Worm (Caenorhabditis elegans) whole organism, L2 larva: ENCODE results near the gene E01G4.5.

Source experiments
- F13H6.1 ChIP-seq: sonication (generic microtip); optimal IDR thresholded peaks from 2 replicates; lab custom pipeline; 2016; ENCODE audit warnings: missing genetic modification characterization, missing compliant biosample characterization
- R02D3.7 ChIP-seq: fragments of 150-350 bp; optimal IDR thresholded peaks from 2 replicates; lab custom pipeline; 2014; ENCODE audit warnings: missing biosample characterization, missing genetic modification characterization
- alr-1 ChIP-seq: fragments of 150-350 bp; optimal IDR thresholded peaks from 2 replicates; lab custom pipeline; 2014; ENCODE audit warnings: missing biosample characterization, missing genetic modification characterization
- ama-1 ChIP-seq: fragments of 150-350 bp; optimal IDR thresholded peaks from 2 replicates; lab custom pipeline; 2018; ENCODE audit warnings: inconsistent platforms
- dmd-4 ChIP-seq: sonication (generic microtip); optimal IDR thresholded peaks from 2 replicates; lab custom pipeline; 2017; ENCODE audit warnings: missing biosample characterization, missing genetic modification characterization
- lin-13 ChIP-seq: fragments of 150-350 bp; optimal IDR thresholded peaks from 2 replicates; lab custom pipeline; 2014; ENCODE audit warnings: missing biosample characterization, missing genetic modification reagents, missing genetic modification characterization
- lin-39 ChIP-seq: fragments of 150-350 bp; optimal IDR thresholded peaks from 2 replicates; lab custom pipeline; 2014; ENCODE audit warnings: missing biosample characterization, missing genetic modification reagents, missing genetic modification characterization
- nhr-23 ChIP-seq: fragments of 150-350 bp; optimal IDR thresholded peaks from 2 replicates; lab custom pipeline; 2014; ENCODE audit warnings: missing biosample characterization, missing genetic modification reagents, missing genetic modification characterization
- snpc-4 ChIP-seq: fragments of 150-350 bp; optimal IDR thresholded peaks from 2 replicates; lab custom pipeline; 2014; ENCODE audit warnings: missing biosample characterization, missing genetic modification characterization
- unc-62 ChIP-seq: fragments of 150-350 bp; optimal IDR thresholded peaks from 2 replicates; lab custom pipeline; 2014; ENCODE audit warnings: missing biosample characterization, missing genetic modification reagents, missing genetic modification characterization
- ztf-11 ChIP-seq: sonication (generic microtip); optimal IDR thresholded peaks from 2 replicates; lab custom pipeline; 2017; ENCODE audit warnings: missing biosample characterization, missing genetic modification characterization

DNA sequence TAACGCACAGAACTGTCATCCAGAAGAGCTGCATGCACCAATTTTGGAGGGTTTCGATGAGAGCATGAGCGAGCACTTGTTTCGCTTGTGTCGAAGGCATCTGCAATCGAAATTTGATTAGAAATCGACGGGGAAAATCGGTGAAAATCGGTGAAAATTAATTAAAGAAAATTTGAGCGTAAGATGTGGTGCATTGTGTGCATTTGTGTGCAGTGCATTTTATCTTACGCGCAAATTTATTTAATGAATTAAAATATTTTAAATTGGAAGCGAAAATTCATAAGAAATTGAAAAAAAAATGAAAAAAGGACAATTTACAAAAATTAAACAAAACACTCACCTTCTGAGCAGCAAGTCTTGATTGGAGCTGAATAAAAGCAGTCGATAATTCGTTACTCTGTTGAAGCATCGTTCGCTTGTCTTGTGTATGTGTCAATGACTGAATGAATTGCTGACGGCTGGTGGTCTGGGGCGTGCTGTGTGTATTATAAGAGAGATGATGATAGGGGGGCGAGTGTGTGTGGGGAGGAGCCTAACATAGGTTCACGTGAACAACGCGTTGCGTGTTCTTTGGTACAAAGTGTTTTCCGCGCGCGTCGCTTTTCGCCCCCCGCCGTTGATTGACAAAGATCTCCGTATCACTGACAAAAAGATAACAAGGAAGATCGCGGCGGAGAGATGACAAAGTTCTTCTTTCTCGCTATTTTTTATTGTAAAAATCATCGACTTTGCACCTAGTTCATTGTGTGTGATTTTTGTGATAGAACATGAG, 10.4 kb upstream of the E01G4.5 start:
- TF ChIP-seq snpc-4 (tag; lab: Kevin White, UChicago): peak; percentile 11
- TF ChIP-seq lin-13 (GFP tag; lab: Kevin White, UChicago): peak; percentile 31
- no peak for TF ChIP-seq ztf-11 (tag; lab: Kevin White, UChicago)
- TF ChIP-seq ama-1: peak; percentile 95
- no peak for TF ChIP-seq R02D3.7 (tag; lab: Kevin White, UChicago)
- TF ChIP-seq nhr-23: no peak
- no peak for TF ChIP-seq lin-39
- peak; percentile 92 for TF ChIP-seq F13H6.1 (tag; lab: Kevin White, UChicago)
- TF ChIP-seq unc-62: no peak
- TF ChIP-seq alr-1 (tag; lab: Kevin White, UChicago): no peak
- TF ChIP-seq dmd-4: no peak
